Worm (Caenorhabditis elegans): ENCODE measurements around the gene vha-14.

The vha-14 gene

ce11 chrIII:9511660-9512059 lies 3.8 kb downstream of the vha-14 start:
- TF ChIP-seq dao-5 (tag; optimal IDR thresholded peaks at IDR 0.05), result no peak
- TF ChIP-seq W03F9.2 (tag; optimal IDR thresholded peaks at IDR 0.05), result no peak
- no peak for TF ChIP-seq him-1 (tag; optimal IDR thresholded peaks at IDR 0.05)

- no peak for TF ChIP-seq W03F9.2 (tag; optimal IDR thresholded peaks at IDR 0.05)
- TF ChIP-seq him-1 (tag; optimal IDR thresholded peaks at IDR 0.05), result no peak
- TF ChIP-seq dao-5 (tag; optimal IDR thresholded peaks at IDR 0.05), result no peak
Observed at ce11 chrIII:9513006-9513405, 5.1 kb downstream of the vha-14 start.

- TF ChIP-seq dao-5 (tag; optimal IDR thresholded peaks at IDR 0.05) (no peak), him-1 (tag; optimal IDR thresholded peaks at IDR 0.05) (no peak), W03F9.2 (tag; optimal IDR thresholded peaks at IDR 0.05) (no peak)
Observed at ce11 chrIII:9513569-9513968, 5.7 kb downstream of the vha-14 start, which contains the start of gene F55H2.8. F55H2.8 (plus strand) TSS chrIII:9513869.

- TF ChIP-seq him-1 (tag; optimal IDR thresholded peaks at IDR 0.05), result no peak
- no peak for TF ChIP-seq dao-5 (tag; optimal IDR thresholded peaks at IDR 0.05)
- no peak for TF ChIP-seq W03F9.2 (tag; optimal IDR thresholded peaks at IDR 0.05)
Observed at ce11 chrIII:9516148-9516547, 8.2 kb downstream of the vha-14 start, which contains the start of gene F55H2.7. F55H2.7 (minus strand) TSS chrIII:9516248.

ce11 chrIII:9521410-9522090 lies 13.7 kb downstream of the vha-14 start, which contains the start of the genes clu-1 and prp-40:
clu-1 (minus strand) TSS chrIII:9521460.
prp-40 (plus strand) TSS chrIII:9522075.
- no peak for TF ChIP-seq him-1 (tag; optimal IDR thresholded peaks at IDR 0.05)
- TF ChIP-seq W03F9.2 (tag; optimal IDR thresholded peaks at IDR 0.05), result peak; percentile 95

ce11 chrIII:9523581-9523980 lies 15.7 kb downstream of the vha-14 start, which contains the start of gene mrps-23:
mrps-23 (minus strand) TSS chrIII:9523672.
- TF ChIP-seq him-1 (tag; optimal IDR thresholded peaks at IDR 0.05) (no peak), W03F9.2 (tag; optimal IDR thresholded peaks at IDR 0.05) (no peak), dao-5 (tag; optimal IDR thresholded peaks at IDR 0.05) (no peak)

- TF ChIP-seq W03F9.2 (tag; optimal IDR thresholded peaks at IDR 0.05) (no peak), him-1 (tag; optimal IDR thresholded peaks at IDR 0.05) (no peak), dao-5 (tag; optimal IDR thresholded peaks at IDR 0.05) (no peak)
Observed at ce11 chrIII:9525252-9525651, 17.4 kb downstream of the vha-14 start, which contains the start of gene trpp-3. trpp-3 (plus strand) TSS chrIII:9525552.

ce11 chrIII:9526851-9527250 lies 19.0 kb downstream of the vha-14 start, which contains the start of gene ZK1098.6:
ZK1098.6 (plus strand) TSS chrIII:9527151.
- TF ChIP-seq W03F9.2 (tag; optimal IDR thresholded peaks at IDR 0.05) (no peak), dao-5 (tag; optimal IDR thresholded peaks at IDR 0.05) (no peak), him-1 (tag; optimal IDR thresholded peaks at IDR 0.05) (no peak)

- TF ChIP-seq W03F9.2 (tag; optimal IDR thresholded peaks at IDR 0.05) (peak; percentile 12), dao-5 (tag; optimal IDR thresholded peaks at IDR 0.05) (no peak), him-1 (tag; optimal IDR thresholded peaks at IDR 0.05) (no peak)
Observed at ce11 chrIII:9528824-9529223, 20.9 kb downstream of the vha-14 start, which contains the start of gene ZK1098.2. ZK1098.2 (plus strand) TSS chrIII:9529159.

ce11 chrIII:9538655-9539155 lies 30.8 kb downstream of the vha-14 start, which contains the start of gene ZK1098.3:
ZK1098.3 (minus strand) TSS chrIII:9538705.
- TF ChIP-seq dao-5 (tag; optimal IDR thresholded peaks at IDR 0.05) (no peak), him-1 (tag; optimal IDR thresholded peaks at IDR 0.05) (no peak), W03F9.2 (tag; optimal IDR thresholded peaks at IDR 0.05) (no peak)

ce11 chrIII:9542280-9542679 lies 34.4 kb downstream of the vha-14 start, which contains the start of gene mut-7:
mut-7 (minus strand) TSS chrIII:9542380.
- no peak for TF ChIP-seq him-1 (tag; optimal IDR thresholded peaks at IDR 0.05)
- no peak for TF ChIP-seq dao-5 (tag; optimal IDR thresholded peaks at IDR 0.05)
- TF ChIP-seq W03F9.2 (tag; optimal IDR thresholded peaks at IDR 0.05), result no peak

ce11 chrIII:9542816-9543215 lies 34.9 kb downstream of the vha-14 start, which contains the start of gene eif-2Balpha:
eif-2Balpha (plus strand) TSS chrIII:9543119.
- no peak for TF ChIP-seq dao-5 (tag; optimal IDR thresholded peaks at IDR 0.05)
- peak; percentile 56 for TF ChIP-seq W03F9.2 (tag; optimal IDR thresholded peaks at IDR 0.05)
- no peak for TF ChIP-seq him-1 (tag; optimal IDR thresholded peaks at IDR 0.05)

- no peak for TF ChIP-seq him-1 (tag; optimal IDR thresholded peaks at IDR 0.05)
- no peak for TF ChIP-seq W03F9.2 (tag; optimal IDR thresholded peaks at IDR 0.05)
- no peak for TF ChIP-seq dao-5 (tag; optimal IDR thresholded peaks at IDR 0.05)
Observed at ce11 chrIII:9544125-9544524, 36.2 kb downstream of the vha-14 start, which contains the start of gene ZK1098.9. ZK1098.9 (plus strand) TSS chrIII:9544425.

ce11 chrIII:9544820-9545219 lies 36.9 kb downstream of the vha-14 start, which contains the start of gene ZK1098.12:
ZK1098.12 (plus strand) TSS chrIII:9545120.
- TF ChIP-seq dao-5 (tag; optimal IDR thresholded peaks at IDR 0.05) (no peak), W03F9.2 (tag; optimal IDR thresholded peaks at IDR 0.05) (no peak), him-1 (tag; optimal IDR thresholded peaks at IDR 0.05) (no peak)
